Fruit fly (Drosophila melanogaster) whole organism, embryonic: ENCODE measurements around the gene Or7a.

Experiments
- Awh ChIP-seq: fragments of 200-800 bp; sonication (Bioruptor generic); IDR thresholded peaks from 2 replicates; pipeline ENCODE4, ENCODE4 v1.3.6; 2022; ENCODE audit warnings: missing biosample characterization, missing genetic modification characterization
- CG10147 ChIP-seq: fragments of 200-800 bp; sonication (Bioruptor generic); optimal IDR thresholded peaks from 2 replicates; lab custom pipeline; 2019; ENCODE audit warnings: missing biosample characterization, mild to moderate bottlenecking, missing genetic modification characterization, moderate library complexity
- CG10274 ChIP-seq: fragments of 200-800 bp; sonication (Bioruptor generic); optimal IDR thresholded peaks from 3 replicates; lab custom pipeline; 2017; ENCODE audit warnings: missing biosample characterization, mild to moderate bottlenecking, missing genetic modification characterization
- CG10543 ChIP-seq: fragments of 200-800 bp; sonication (Bioruptor generic); optimal IDR thresholded peaks from 3 replicates; lab custom pipeline; 2017; ENCODE audit warnings: missing biosample characterization, mild to moderate bottlenecking, missing genetic modification characterization, moderate library complexity
- CG11723 ChIP-seq: fragments of 200-800 bp; sonication (Bioruptor generic); optimal IDR thresholded peaks from 2 replicates; lab custom pipeline; 2017; ENCODE audit warnings: missing biosample characterization, mild to moderate bottlenecking, missing genetic modification characterization
- CG14667 ChIP-seq: fragments of 200-800 bp; sonication (Bioruptor generic); IDR thresholded peaks from 2 replicates; pipeline ENCODE4 v1.3.6; 2022; ENCODE audit warnings: missing biosample characterization, missing genetic modification characterization
- CG15269 ChIP-seq: fragments of 200-800 bp; sonication (Bioruptor generic); optimal IDR thresholded peaks from 2 replicates; lab custom pipeline; 2018; ENCODE audit warnings: missing biosample characterization, mild to moderate bottlenecking, missing genetic modification characterization, moderate library complexity
- CG16815 ChIP-seq: fragments of 200-800 bp; sonication (Bioruptor generic); optimal IDR thresholded peaks from 3 replicates; lab custom pipeline; 2017; ENCODE audit warnings: missing biosample characterization, mild to moderate bottlenecking, missing genetic modification characterization
- CG17361 ChIP-seq: fragments of 200-800 bp; sonication (Bioruptor generic); IDR thresholded peaks from 3 replicates; pipeline ENCODE4 v1.3.6; 2022; ENCODE audit warnings: missing biosample characterization, missing genetic modification characterization
- CG18011 ChIP-seq: fragments of 200-800 bp; sonication (Bioruptor generic); optimal IDR thresholded peaks from 2 replicates; lab custom pipeline; 2017; ENCODE audit warnings: missing biosample characterization, missing genetic modification characterization, mild to moderate bottlenecking, moderate library complexity, missing genotype
- CG2129 ChIP-seq: fragments of 200-800 bp; sonication (Bioruptor generic); IDR thresholded peaks from 2 replicates; pipeline ENCODE4 v1.3.6; 2022; ENCODE audit warnings: missing biosample characterization, missing genetic modification characterization; ENCODE audit not compliant: partially characterized antibody
- CG4730 ChIP-seq: fragments of 200-800 bp; sonication (Bioruptor generic); IDR thresholded peaks from 2 replicates; pipeline ENCODE4 v1.3.6; 2022; ENCODE audit warnings: missing biosample characterization, missing genetic modification characterization
- CG5953 ChIP-seq: fragments of 200-800 bp; sonication (Bioruptor generic); IDR thresholded peaks from 2 replicates; pipeline ENCODE4 v1.3.6; 2022; ENCODE audit warnings: missing biosample characterization, missing genetic modification characterization
- CG7271 ChIP-seq: fragments of 200-800 bp; sonication (Bioruptor generic); optimal IDR thresholded peaks from 2 replicates; lab custom pipeline; 2018; ENCODE audit warnings: missing biosample characterization, mild to moderate bottlenecking, missing genetic modification characterization, moderate library complexity
- CG7357 ChIP-seq: fragments of 200-800 bp; sonication (Bioruptor generic); IDR thresholded peaks from 3 replicates; pipeline ENCODE4 v1.3.6; 2022; ENCODE audit warnings: missing biosample characterization, missing genetic modification characterization
- CG7963 ChIP-seq: fragments of 200-800 bp; sonication (Bioruptor generic); IDR thresholded peaks from 3 replicates; pipeline ENCODE4 v1.3.6; 2022; ENCODE audit warnings: missing biosample characterization, missing genetic modification characterization; ENCODE audit not compliant: partially characterized antibody
- CG8290 ChIP-seq, 3 experiments: fragments of 200-800 bp; sonication (Bioruptor generic); optimal IDR thresholded peaks; 2 replicates each; lab custom pipeline; 2016 to 2019; ENCODE audit warnings: missing biosample characterization in 3 of 3, missing genetic modification characterization in 3 of 3, mild to moderate bottlenecking in 2 of 3, moderate library complexity in 1 of 3
- CG9797 ChIP-seq: fragments of 200-800 bp; sonication (Bioruptor generic); optimal IDR thresholded peaks from 3 replicates; lab custom pipeline; 2018; ENCODE audit warnings: missing biosample characterization, mild to moderate bottlenecking, missing genetic modification characterization
- Chrac-16 ChIP-seq: fragments of 200-800 bp; sonication (Bioruptor generic); optimal IDR thresholded peaks from 3 replicates; lab custom pipeline; 2016; ENCODE audit warnings: missing biosample characterization, missing genetic modification characterization
- D19B ChIP-seq: fragments of 200-800 bp; sonication (Bioruptor generic); optimal IDR thresholded peaks from 2 replicates; lab custom pipeline; 2017; ENCODE audit warnings: missing biosample characterization, mild to moderate bottlenecking, missing genetic modification characterization
- Dek ChIP-seq: fragments of 200-800 bp; sonication (Bioruptor generic); optimal IDR thresholded peaks from 3 replicates; lab custom pipeline; 2019; ENCODE audit warnings: missing biosample characterization, mild to moderate bottlenecking, missing genetic modification characterization, moderate library complexity
- ERR ChIP-seq: fragments of 200-800 bp; sonication (Bioruptor generic); optimal IDR thresholded peaks from 2 replicates; lab custom pipeline; 2016; ENCODE audit warnings: missing biosample characterization, missing genetic modification characterization
- Hr3 ChIP-seq: fragments of 200-800 bp; sonication (Bioruptor generic); optimal IDR thresholded peaks from 3 replicates; lab custom pipeline; 2016; ENCODE audit warnings: missing biosample characterization, missing genetic modification characterization
- Hsf ChIP-seq: fragments of 200-800 bp; sonication (Bioruptor generic); optimal IDR thresholded peaks from 3 replicates; lab custom pipeline; 2016; ENCODE audit warnings: missing biosample characterization, missing genetic modification characterization
- Kr ChIP-seq: fragments of 200-800 bp; sonication (Bioruptor generic); optimal IDR thresholded peaks from 2 replicates; lab custom pipeline; 2017; ENCODE audit warnings: missing biosample characterization, mild to moderate bottlenecking, missing genetic modification characterization
- Med ChIP-seq: fragments of 200-800 bp; sonication (Bioruptor generic); peaks from one replicate; lab custom pipeline; 2016; ENCODE audit warnings: missing biosample characterization, missing genetic modification characterization, mild to moderate bottlenecking, inconsistent platforms, moderate library complexity
- Nf-YB ChIP-seq: fragments of 200-800 bp; sonication (Bioruptor generic); optimal IDR thresholded peaks from 3 replicates; lab custom pipeline; 2019; ENCODE audit warnings: missing biosample characterization, mild to moderate bottlenecking, missing genetic modification characterization, moderate library complexity
- NfI ChIP-seq: fragments of 200-800 bp; sonication (Bioruptor generic); optimal IDR thresholded peaks from 3 replicates; lab custom pipeline; 2018; ENCODE audit warnings: missing biosample characterization, mild to moderate bottlenecking, missing genetic modification characterization, moderate library complexity
- ac ChIP-seq: fragments of 200-800 bp; sonication (Bioruptor generic); optimal IDR thresholded peaks from 3 replicates; lab custom pipeline; 2017; ENCODE audit warnings: missing biosample characterization, mild to moderate bottlenecking, missing genetic modification characterization
- al ChIP-seq: fragments of 200-800 bp; sonication (Bioruptor generic); IDR thresholded peaks from 2 replicates; pipeline ENCODE4 v1.3.6; 2022; ENCODE audit warnings: missing biosample characterization, missing genetic modification characterization
- cato ChIP-seq: fragments of 200-800 bp; sonication (Bioruptor generic); optimal IDR thresholded peaks from 2 replicates; lab custom pipeline; 2016; ENCODE audit warnings: missing biosample characterization, missing genetic modification characterization, borderline replicate concordance
- dm ChIP-seq: fragments of 200-800 bp; sonication (Bioruptor generic); optimal IDR thresholded peaks from 3 replicates; lab custom pipeline; 2016; ENCODE audit warnings: missing biosample characterization, missing genetic modification characterization
- ems ChIP-seq: fragments of 200-800 bp; sonication (Bioruptor generic); optimal IDR thresholded peaks from 3 replicates; lab custom pipeline; 2016; ENCODE audit warnings: missing biosample characterization, missing genetic modification characterization
- fru ChIP-seq: fragments of >200 bp; optimal IDR thresholded peaks from 2 replicates; lab custom pipeline; 2017
- gcm ChIP-seq: fragments of 200-800 bp; sonication (Bioruptor generic); optimal IDR thresholded peaks from 2 replicates; lab custom pipeline; 2019; ENCODE audit warnings: missing biosample characterization, mild to moderate bottlenecking, missing genetic modification characterization, moderate library complexity
- gcm2 ChIP-seq: fragments of 200-800 bp; sonication (Bioruptor generic); optimal IDR thresholded peaks from 2 replicates; lab custom pipeline; 2016; ENCODE audit warnings: missing biosample characterization, missing genetic modification characterization
- grau ChIP-seq: fragments of 200-800 bp; optimal IDR thresholded peaks from 3 replicates; lab custom pipeline; 2019; ENCODE audit warnings: missing biosample characterization, mild to moderate bottlenecking, missing genetic modification characterization, moderate library complexity
- gro ChIP-seq: fragments of 200-800 bp; sonication (Bioruptor generic); optimal IDR thresholded peaks from 2 replicates; lab custom pipeline; 2016; ENCODE audit warnings: missing biosample characterization, missing genetic modification characterization
- gsb ChIP-seq: fragments of 200-800 bp; sonication (Bioruptor generic); IDR thresholded peaks from 2 replicates; pipeline ENCODE4 v1.3.6; 2022; ENCODE audit warnings: missing biosample characterization, missing genetic modification characterization
- gsb-n ChIP-seq: fragments of 200-800 bp; sonication (Bioruptor generic); optimal IDR thresholded peaks from 3 replicates; lab custom pipeline; 2018; ENCODE audit warnings: missing biosample characterization, mild to moderate bottlenecking, missing genetic modification characterization
- hth ChIP-seq: fragments of >200 bp; optimal IDR thresholded peaks from 2 replicates; lab custom pipeline; 2017; ENCODE audit warnings: inconsistent platforms
- lov ChIP-seq, 2 experiments: fragments of 200-800 bp in 1 of 2; fragments of >200 bp in 1 of 2; sonication (Bioruptor generic) in 1 of 2; IDR thresholded peaks in 1 of 2; optimal IDR thresholded peaks in 1 of 2; 2 replicates in 1 of 2; 3 replicates in 1 of 2; pipeline versions ENCODE4 v1.3.6 to Lab custom; 2017 to 2022; ENCODE audit warnings: missing biosample characterization in 1 of 2, missing genetic modification characterization in 1 of 2
- sens ChIP-seq: fragments of 200-800 bp; sonication (Bioruptor generic); peaks from one replicate; lab custom pipeline; 2016; ENCODE audit warnings: missing biosample characterization, missing genetic modification characterization
- sisA ChIP-seq: fragments of 200-800 bp; sonication (Bioruptor generic); IDR thresholded peaks from 2 replicates; pipeline ENCODE4 v1.3.6; 2022; ENCODE audit warnings: missing biosample characterization, missing genetic modification characterization
- sob ChIP-seq: fragments of 200-800 bp; sonication (Bioruptor generic); IDR thresholded peaks from 2 replicates; pipeline ENCODE4 v1.3.6; 2022; ENCODE audit warnings: missing biosample characterization, missing genetic modification characterization
- sug ChIP-seq: fragments of 200-800 bp; optimal IDR thresholded peaks from 2 replicates; lab custom pipeline; 2019; ENCODE audit warnings: missing biosample characterization, mild to moderate bottlenecking, missing genetic modification characterization, moderate library complexity
- tap ChIP-seq: fragments of 200-800 bp; optimal IDR thresholded peaks from 3 replicates; lab custom pipeline; 2019; ENCODE audit warnings: missing biosample characterization, mild to moderate bottlenecking, missing genetic modification characterization, moderate library complexity
- toy ChIP-seq: fragments of 200-800 bp; sonication (Bioruptor generic); IDR thresholded peaks from 2 replicates; pipeline ENCODE4 v1.3.6; 2022; ENCODE audit warnings: missing biosample characterization, missing genetic modification characterization
- trem ChIP-seq: fragments of 200-800 bp; optimal IDR thresholded peaks from 3 replicates; lab custom pipeline; 2019; ENCODE audit warnings: missing biosample characterization, mild to moderate bottlenecking, missing genetic modification characterization, moderate library complexity
- usp ChIP-seq: fragments of >200 bp; optimal IDR thresholded peaks from 2 replicates; lab custom pipeline; 2017; ENCODE audit warnings: missing biosample characterization, missing genetic modification characterization
- zfh2 ChIP-seq: fragments of 200-800 bp; sonication (Bioruptor generic); optimal IDR thresholded peaks from 2 replicates; lab custom pipeline; 2016; ENCODE audit warnings: missing biosample characterization, missing genetic modification characterization

The Or7a gene

DNA sequence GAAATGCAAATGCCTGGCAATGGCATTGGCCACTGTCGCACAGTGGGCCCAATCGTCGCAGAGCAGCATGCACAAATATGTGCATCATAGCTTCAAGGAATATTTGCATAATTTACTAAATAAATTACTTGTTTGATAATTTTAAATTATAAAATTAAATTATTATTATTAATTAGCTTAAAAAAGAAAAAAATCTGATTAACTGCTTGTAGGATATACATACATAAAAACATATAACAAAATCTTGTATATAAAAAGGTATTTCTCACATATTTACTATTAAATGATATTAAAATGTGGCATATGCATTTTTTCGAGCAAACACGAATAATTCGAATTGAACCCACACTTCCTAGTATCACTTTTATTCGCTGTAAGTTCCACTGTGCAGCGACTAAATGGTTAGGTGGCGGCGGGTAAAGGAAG, 40.3 kb downstream of the Or7a start (continued):
- TF ChIP-seq cato (GFP tag; lab: Kevin White, UChicago) (peak; percentile 9), CG14667 (no peak), ERR (GFP tag; lab: Kevin White, UChicago) (no peak), tap (tag; lab: Kevin White, UChicago) (peak; percentile 57), trem (tag; lab: Kevin White, UChicago) (peak; percentile 7), CG7271 (tag; lab: Kevin White, UChicago) (no peak), gcm (peak; percentile 34), lov (optimal IDR thresholded peaks at IDR 0.05; lab: Kevin White, UChicago) (no peak), lov (GFP tag; IDR thresholded peaks at IDR 0.05; lab: Robert Waterston, UW) (no peak), NfI (GFP tag; lab: Kevin White, UChicago) (peak; percentile 8), gro (GFP tag; lab: Kevin White, UChicago) (no peak), Nf-YB (GFP tag; lab: Kevin White, UChicago) (peak; percentile 15), CG10147 (GFP tag; lab: Kevin White, UChicago) (peak; percentile 4), CG17361 (GFP tag; lab: Robert Waterston, UW) (peak; percentile 81; the same call in 2 of the 3 replicates), Awh (GFP tag; lab: Robert Waterston, UW) (0 out of 2 replicates have a peak, but pooled peaks have one; percentile 32), gcm2 (GFP tag; lab: Kevin White, UChicago) (no peak), Hsf (GFP tag; lab: Kevin White, UChicago) (no peak), CG4730 (GFP tag; lab: Robert Waterston, UW) (peak; percentile 6; the same call in 1 of the 2 replicates), sob (GFP tag; lab: Robert Waterston, UW) (no peak), sisA (GFP tag; lab: Robert Waterston, UW) (peak; percentile 24; the same call in 1 of the 2 replicates), CG10274 (GFP tag; lab: Kevin White, UChicago) (no peak), Med (GFP tag; lab: Kevin White, UChicago) (peak; percentile 65), gsb-n (tag; lab: Kevin White, UChicago) (peak; percentile 63), ems (GFP tag; lab: Kevin White, UChicago) (no peak), Hr3 (GFP tag; lab: Kevin White, UChicago) (peak; percentile 57), Chrac-16 (GFP tag; lab: Kevin White, UChicago) (no peak), Kr (no peak), usp (no peak), CG10543 (no peak), grau (tag; lab: Kevin White, UChicago) (peak; percentile 59), al (GFP tag; lab: Robert Waterston, UW) (no peak), CG9797 (no peak), toy (GFP tag; lab: Robert Waterston, UW) (no peak), sens (GFP tag; lab: Kevin White, UChicago) (peak; percentile 63), zfh2 (no peak), CG7963 (GFP tag; lab: Robert Waterston, UW) (no peak), CG2129 (GFP tag; lab: Robert Waterston, UW) (no peak), CG16815 (GFP tag; lab: Kevin White, UChicago) (peak; percentile 4), CG7357 (0 out of 3 replicates have a peak, but pooled peaks have one; percentile 29), sug (tag; lab: Kevin White, UChicago) (no peak), D19B (GFP tag; lab: Kevin White, UChicago) (no peak), CG5953 (GFP tag; lab: Robert Waterston, UW) (0 out of 2 replicates have a peak, but pooled peaks have one; percentile 31), CG18011 (no peak), hth (lab: Kevin White, UChicago) (no peak), CG15269 (tag; lab: Kevin White, UChicago) (peak; percentile 45), CG8290 (GFP tag; optimal IDR thresholded peaks at IDR 0.05; lab: Kevin White, UChicago) (no peak), CG8290 (tag; optimal IDR thresholded peaks at IDR 0.05; lab: Kevin White, UChicago) (no peak), fru (lab: Kevin White, UChicago) (no peak), dm (GFP tag; lab: Kevin White, UChicago) (no peak), Dek (tag; lab: Kevin White, UChicago) (no peak), gsb (no peak), CG11723 (GFP tag; lab: Kevin White, UChicago) (peak; percentile 13), ac (GFP tag; lab: Kevin White, UChicago) (no peak)
